Worm (Caenorhabditis elegans) whole organism, mixed stage, embryonic: ENCODE measurements around the gene C28D4.8.
"Not testable (repeated sequence)": the region's sequence is repeated elsewhere in the genome, so short reads cannot be mapped to it uniquely, and the experiment has no call there.

Source experiments
- ceh-39 ChIP-seq: fragments of 150-350 bp; optimal IDR thresholded peaks from 2 replicates; lab custom pipeline; 2014; ENCODE audit warnings: missing biosample characterization, missing genetic modification characterization
- flh-1 ChIP-seq: fragments of 200-800 bp; sonication (Bioruptor generic); optimal IDR thresholded peaks from 2 replicates; lab custom pipeline; 2018; ENCODE audit warnings: mild to moderate bottlenecking, missing genetic modification characterization, moderate library complexity, missing compliant biosample characterization
- hlh-1 ChIP-seq: fragments of 150-350 bp; optimal IDR thresholded peaks from 2 replicates; lab custom pipeline; 2014; ENCODE audit warnings: missing biosample characterization, missing genetic modification reagents, missing genetic modification characterization
- lin-13 ChIP-seq: fragments of 150-350 bp; optimal IDR thresholded peaks from 2 replicates; lab custom pipeline; 2014; ENCODE audit warnings: missing biosample characterization, missing genetic modification characterization
- lin-32 ChIP-seq: fragments of 200-800 bp; sonication (Bioruptor generic); optimal IDR thresholded peaks from 2 replicates; lab custom pipeline; 2018; ENCODE audit warnings: mild to moderate bottlenecking, missing genetic modification characterization, missing compliant biosample characterization
- lsy-2 ChIP-seq: fragments of 150-350 bp; optimal IDR thresholded peaks from 2 replicates; lab custom pipeline; 2014; ENCODE audit warnings: missing biosample characterization, missing genetic modification characterization
- nhr-237 ChIP-seq: fragments of 150-350 bp; optimal IDR thresholded peaks from 2 replicates; lab custom pipeline; 2014; ENCODE audit warnings: missing biosample characterization, missing genetic modification characterization

ce11 chrIV:9769746-9770145 lies 21.5 kb upstream of the C28D4.8 start, which contains the start of gene msp-78:
- not testable (repeated sequence) for TF ChIP-seq lin-32 (GFP tag; lab: Kevin White, UChicago); hlh-1 (tag; lab: Kevin White, UChicago); lsy-2 (tag; lab: Kevin White, UChicago); ceh-39 (tag; lab: Kevin White, UChicago); lin-13 (tag; lab: Kevin White, UChicago); flh-1; nhr-237
